Worm (Caenorhabditis elegans) whole organism, L4/young adult: ENCODE measurements around the gene dex-1.

Experiments
- W03F9.2 ChIP-seq: fragments of 150-350 bp; optimal IDR thresholded peaks from 2 replicates; lab custom pipeline; 2014; ENCODE audit warnings: missing biosample characterization, missing genetic modification characterization
- dao-5 ChIP-seq: sonication (generic microtip); optimal IDR thresholded peaks from 2 replicates; lab custom pipeline; 2016; ENCODE audit warnings: missing genotype, missing genetic modification characterization, moderate library complexity, missing compliant biosample characterization
- him-1 ChIP-seq: sonication (generic microtip); optimal IDR thresholded peaks from 2 replicates; lab custom pipeline; 2016; ENCODE audit warnings: missing genotype, missing genetic modification reagents, missing genetic modification characterization, missing compliant biosample characterization

DNA sequence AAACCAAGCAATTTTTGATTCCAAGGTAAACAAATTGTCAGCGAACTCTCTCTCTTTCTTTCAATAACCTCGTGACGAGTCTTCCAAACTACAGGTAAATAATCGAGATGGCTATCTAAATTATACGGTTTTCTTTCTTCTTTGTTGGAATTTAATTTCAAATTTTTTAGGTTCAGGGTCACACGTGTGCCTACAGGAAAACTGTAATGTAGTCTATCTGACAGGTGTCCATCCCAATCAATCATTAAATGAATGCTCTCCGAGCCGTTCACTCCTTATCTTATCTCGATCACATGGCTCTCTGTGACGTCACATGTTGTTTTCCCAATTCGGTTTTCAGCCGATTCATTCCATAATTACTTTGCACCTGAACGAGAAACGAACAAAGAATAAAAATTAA is 27.2 kb downstream of the dex-1 start:
- TF ChIP-seq dao-5 (tag; lab: Kevin White, UChicago) (no peak), W03F9.2 (tag; lab: Kevin White, UChicago) (no peak), him-1 (tag; lab: Kevin White, UChicago) (no peak)
